Worm (Caenorhabditis elegans) whole organism, L4 larva: ENCODE data around the gene W03H9.1.

Experiments used
- F26F4.8 ChIP-seq: fragments of 200-800 bp; sonication (Bioruptor generic); conservative IDR thresholded peaks from 2 replicates; pipeline ENCODE4 v1.3.6; 2022; ENCODE audit warnings: missing genetic modification characterization, missing compliant biosample characterization
- R02D3.7 ChIP-seq: fragments of 150-350 bp; sonication (generic microtip); optimal IDR thresholded peaks from 3 replicates; lab custom pipeline; 2014; ENCODE audit warnings: missing biosample characterization, missing genetic modification characterization
- Y5F2A.4 ChIP-seq: fragments of 200-800 bp; sonication (Bioruptor generic); optimal IDR thresholded peaks from 2 replicates; lab custom pipeline; 2018; ENCODE audit warnings: mild to moderate bottlenecking, missing genetic modification characterization, missing compliant biosample characterization
- ZK337.2 ChIP-seq: fragments of 200-800 bp; sonication (Bioruptor generic); IDR thresholded peaks from 2 replicates; pipeline ENCODE4 v1.3.6; 2022; ENCODE audit warnings: missing genetic modification reagents, missing genetic modification characterization, missing compliant biosample characterization
- ZK546.5 ChIP-seq, 2 experiments: sonication (generic microtip); optimal IDR thresholded peaks; 2 replicates each; lab custom pipeline; 2017; ENCODE audit warnings: missing biosample characterization in 2 of 2, missing genetic modification characterization in 2 of 2
- aha-1 ChIP-seq: fragments of 150-350 bp; peaks from one replicate; lab custom pipeline; 2014; ENCODE audit warnings: missing biosample characterization, missing genetic modification characterization
- aly-2 ChIP-seq: sonication (generic microtip); optimal IDR thresholded peaks from 2 replicates; lab custom pipeline; 2018; ENCODE audit warnings: missing biosample characterization, missing genetic modification characterization
- arid-1 ChIP-seq: fragments of 200-800 bp; sonication (Bioruptor generic); conservative IDR thresholded peaks from 2 replicates; pipeline ENCODE4 v1.3.6; 2022; ENCODE audit warnings: missing genetic modification reagents, missing genetic modification characterization, missing compliant biosample characterization
- ceh-20 ChIP-seq: fragments of 200-800 bp; sonication (Bioruptor generic); IDR thresholded peaks from 2 replicates; pipeline ENCODE4 v1.3.6; 2022; ENCODE audit warnings: missing genetic modification reagents, missing genetic modification characterization, missing compliant biosample characterization
- ceh-28 ChIP-seq: fragments of 150-350 bp; optimal IDR thresholded peaks from 2 replicates; lab custom pipeline; 2014; ENCODE audit warnings: missing biosample characterization, missing genetic modification reagents, missing genetic modification characterization
- ceh-44 ChIP-seq: fragments of 200-800 bp; sonication (Bioruptor generic); IDR thresholded peaks from 2 replicates; pipeline ENCODE4 v1.3.6; 2022; ENCODE audit warnings: missing genetic modification reagents, missing genetic modification characterization, missing compliant biosample characterization
- ctbp-1 ChIP-seq: fragments of 200-800 bp; sonication (Bioruptor generic); IDR thresholded peaks from 2 replicates; pipeline ENCODE4 v1.3.6; 2022; ENCODE audit warnings: missing genetic modification reagents, missing genetic modification characterization, missing compliant biosample characterization
- daf-8 ChIP-seq: fragments of 200-800 bp; sonication (Bioruptor generic); IDR thresholded peaks from 2 replicates; pipeline ENCODE4 v1.3.6; 2022; ENCODE audit warnings: missing genetic modification characterization, missing compliant biosample characterization
- dpl-1 ChIP-seq: fragments of 150-350 bp; optimal IDR thresholded peaks from 2 replicates; lab custom pipeline; 2014; ENCODE audit warnings: missing biosample characterization, missing genetic modification reagents, missing genetic modification characterization
- hlh-11 ChIP-seq: fragments of 200-800 bp; sonication (Bioruptor generic); optimal IDR thresholded peaks from 2 replicates; lab custom pipeline; 2018; ENCODE audit warnings: mild to moderate bottlenecking, missing genetic modification characterization, missing compliant biosample characterization
- hmg-1.1 ChIP-seq: fragments of 200-800 bp; sonication (Bioruptor generic); IDR thresholded peaks from 2 replicates; pipeline ENCODE4 v1.3.6; 2022; ENCODE audit warnings: missing genetic modification reagents, missing genetic modification characterization, missing compliant biosample characterization
- lim-7 ChIP-seq: fragments of 200-800 bp; sonication (Bioruptor generic); IDR thresholded peaks from 2 replicates; pipeline ENCODE4 v1.3.6; 2022; ENCODE audit warnings: missing genetic modification characterization, missing compliant biosample characterization
- lin-38 ChIP-seq: fragments of 200-800 bp; sonication (Bioruptor generic); IDR thresholded peaks from 2 replicates; pipeline ENCODE4 v1.3.6; 2022; ENCODE audit warnings: missing genetic modification reagents, missing genetic modification characterization, missing compliant biosample characterization
- lir-3 ChIP-seq: sonication (generic microtip); optimal IDR thresholded peaks from 2 replicates; lab custom pipeline; 2016; ENCODE audit warnings: mild to moderate bottlenecking, missing genetic modification characterization, missing compliant biosample characterization
- mdt-29 ChIP-seq: fragments of 200-800 bp; sonication (Bioruptor generic); IDR thresholded peaks from 2 replicates; pipeline ENCODE4 v1.3.6; 2022; ENCODE audit warnings: missing genetic modification reagents, missing genetic modification characterization, missing compliant biosample characterization
- nhr-28 ChIP-seq: fragments of 150-350 bp; optimal IDR thresholded peaks from 2 replicates; lab custom pipeline; 2014; ENCODE audit warnings: missing biosample characterization, missing genetic modification characterization
- pha-4 ChIP-seq, 2 experiments: fragments of 150-350 bp in 1 of 2; fragments of 200-800 bp in 1 of 2; sonication (Bioruptor generic) in 1 of 2; IDR thresholded peaks in 1 of 2; optimal IDR thresholded peaks in 1 of 2; 2 replicates each; pipeline versions ENCODE4 v1.3.6 to Lab custom; 2014 to 2022; ENCODE audit warnings: missing genetic modification characterization in 2 of 2, missing genetic modification reagents in 2 of 2, missing biosample characterization in 1 of 2, missing compliant biosample characterization in 1 of 2
- pqm-1 ChIP-seq: sonication (generic microtip); optimal IDR thresholded peaks from 2 replicates; lab custom pipeline; 2017; ENCODE audit warnings: missing biosample characterization, missing genetic modification characterization
- rbr-2 ChIP-seq: sonication (generic microtip); optimal IDR thresholded peaks from 2 replicates; lab custom pipeline; 2016; ENCODE audit warnings: missing genotype, missing genetic modification characterization, missing compliant biosample characterization
- set-16 ChIP-seq: fragments of 200-800 bp; sonication (Bioruptor generic); IDR thresholded peaks from 2 replicates; pipeline ENCODE4 v1.3.6; 2022; ENCODE audit warnings: missing genetic modification reagents, missing genetic modification characterization, missing compliant biosample characterization
- spr-3 ChIP-seq: fragments of 200-800 bp; sonication (Bioruptor generic); optimal IDR thresholded peaks from 2 replicates; lab custom pipeline; 2018; ENCODE audit warnings: mild to moderate bottlenecking, missing genetic modification characterization, missing compliant biosample characterization
- unc-130 ChIP-seq: sonication (generic microtip); optimal IDR thresholded peaks from 2 replicates; lab custom pipeline; 2016; ENCODE audit warnings: missing genetic modification reagents, missing genetic modification characterization, missing compliant biosample characterization
- unc-39 ChIP-seq: sonication (generic microtip); optimal IDR thresholded peaks from 2 replicates; lab custom pipeline; 2017; ENCODE audit warnings: missing biosample characterization, missing genetic modification characterization
- unc-62 ChIP-seq, 3 experiments: fragments of 150-350 bp in 1 of 3; sonication (generic microtip); optimal IDR thresholded peaks in 2 of 3; peaks in 1 of 3; 1 replicate in 1 of 3; 2 replicates in 2 of 3; lab custom pipeline; 2014 to 2017; ENCODE audit warnings: missing biosample characterization in 3 of 3, missing genetic modification characterization in 3 of 3, missing genetic modification reagents in 3 of 3, missing genotype in 1 of 3
- vab-7 ChIP-seq: fragments of 200-800 bp; sonication (Bioruptor generic); IDR thresholded peaks from 2 replicates; pipeline ENCODE4 v1.3.6; 2022; ENCODE audit warnings: missing genetic modification reagents, missing genetic modification characterization, missing compliant biosample characterization

W03H9.1 gene

ce11 chrII:14137538-14137937, 12.4 kb downstream of the W03H9.1 start, which contains the start of gene K09E4.1:
Gene K09E4.1 (plus strand): TSS chrII:14137838.
- TF ChIP-seq ZK546.5 (tag; optimal IDR thresholded peaks at IDR 0.05; lab: Kevin White, UChicago) (no peak), R02D3.7 (tag; lab: Kevin White, UChicago) (no peak), aly-2 (tag; lab: Kevin White, UChicago) (no peak), F26F4.8 (no peak), spr-3 (GFP tag; lab: Kevin White, UChicago) (no peak), unc-130 (GFP tag; lab: Kevin White, UChicago) (no peak), ZK337.2 (GFP tag; lab: Robert Waterston, UW) (no peak)

- TF ChIP-seq unc-62 (GFP tag; optimal IDR thresholded peaks at IDR 0.05 in 1 of 2; lab: Kevin White, UChicago): peak in 1 of 2 experiments; percentile 54
- no peak for TF ChIP-seq unc-62 (tag; optimal IDR thresholded peaks at IDR 0.05; lab: Kevin White, UChicago)
- 0 out of 2 replicates have a peak, but pooled peaks have one; percentile 14 for TF ChIP-seq arid-1 (GFP tag; lab: Robert Waterston, UW)
- peak; percentile 58 for TF ChIP-seq set-16 (GFP tag; lab: Robert Waterston, UW)
- no peak for TF ChIP-seq dpl-1 (GFP tag; lab: Kevin White, UChicago)
- TF ChIP-seq lir-3 (tag; lab: Kevin White, UChicago): no peak
Measured at ce11 chrII:14136302-14136701, 13.6 kb downstream of the W03H9.1 start.

ce11 chrII:14132733-14133132, 17.2 kb downstream of the W03H9.1 start, which contains the start of gene algn-3:
Gene algn-3 (minus strand): TSS chrII:14132833.
- TF ChIP-seq lir-3 (tag; lab: Kevin White, UChicago): no peak
- no peak for TF ChIP-seq Y5F2A.4 (GFP tag; lab: Kevin White, UChicago)
- no peak for TF ChIP-seq ceh-44 (GFP tag; lab: Robert Waterston, UW)
- no peak for TF ChIP-seq daf-8 (GFP tag; lab: Robert Waterston, UW)
- no peak for TF ChIP-seq nhr-28 (tag; lab: Kevin White, UChicago)
- TF ChIP-seq ctbp-1: no peak
- no peak for TF ChIP-seq pqm-1 (tag; lab: Kevin White, UChicago)
- no peak for TF ChIP-seq lin-38 (GFP tag; lab: Robert Waterston, UW)
- TF ChIP-seq hmg-1.1 (GFP tag; lab: Robert Waterston, UW): no peak
- no peak for TF ChIP-seq mdt-29 (GFP tag; lab: Robert Waterston, UW)
- no peak for TF ChIP-seq ZK546.5 (tag; optimal IDR thresholded peaks at IDR 0.05; lab: Kevin White, UChicago)
- TF ChIP-seq pha-4 (GFP tag; IDR thresholded peaks at IDR 0.05; lab: Robert Waterston, UW): no peak
- TF ChIP-seq pha-4 (tag; optimal IDR thresholded peaks at IDR 0.05; lab: Kevin White, UChicago): no peak
- TF ChIP-seq ceh-28 (tag; lab: Kevin White, UChicago): no peak

ce11 chrII:14129191-14129590, 20.7 kb downstream of the W03H9.1 start:
- TF ChIP-seq lir-3 (tag; lab: Kevin White, UChicago) (no peak), aha-1 (tag; lab: Kevin White, UChicago) (peak; percentile 27), unc-62 (GFP tag; optimal IDR thresholded peaks at IDR 0.05 in 1 of 2; lab: Kevin White, UChicago) (no peak), unc-62 (tag; optimal IDR thresholded peaks at IDR 0.05; lab: Kevin White, UChicago) (no peak), lim-7 (no peak), set-16 (GFP tag; lab: Robert Waterston, UW) (peak; percentile 65; the same call in 1 of the 2 replicates), hlh-11 (tag; lab: Kevin White, UChicago) (no peak), rbr-2 (no peak), unc-39 (tag; lab: Kevin White, UChicago) (no peak)

ce11 chrII:14126841-14127240, 23.1 kb downstream of the W03H9.1 start, which contains the start of gene K09E4.3:
Gene K09E4.3 (minus strand): TSS chrII:14126941.
- TF ChIP-seq set-16 (GFP tag; lab: Robert Waterston, UW) (0 out of 2 replicates have a peak, but pooled peaks have one; percentile 0), unc-62 (GFP tag; optimal IDR thresholded peaks at IDR 0.05 in 1 of 2; lab: Kevin White, UChicago) (peak in 1 of 2 experiments; percentile 27), unc-62 (tag; optimal IDR thresholded peaks at IDR 0.05; lab: Kevin White, UChicago) (no peak), hlh-11 (tag; lab: Kevin White, UChicago) (no peak)
- TF ChIP-seq, all 104 proteins: peak for 2

- TF ChIP-seq ceh-44 (GFP tag; lab: Robert Waterston, UW) (no peak), aha-1 (tag; lab: Kevin White, UChicago) (peak; percentile 45), ceh-20 (GFP tag; lab: Robert Waterston, UW) (peak; percentile 18; the same call in 1 of the 2 replicates), vab-7 (0 out of 2 replicates have a peak, but pooled peaks have one; percentile 31)
Measured at ce11 chrII:14122065-14122464, 27.9 kb downstream of the W03H9.1 start, which contains the start of gene K09E4.4. Gene K09E4.4 (minus strand): TSS chrII:14122165.
